Fruit fly (Drosophila melanogaster) whole organism: ENCODE results near the gene und.

Experiments used
- CG8478 ChIP-seq: fragments of >200 bp; optimal IDR thresholded peaks from 2 replicates; lab custom pipeline; 2018; ENCODE audit warnings: inconsistent platforms
- Dll ChIP-seq: fragments of >200 bp; optimal IDR thresholded peaks from 2 replicates; lab custom pipeline; 2017
- EcR ChIP-seq, 2 experiments: fragments of >200 bp; optimal IDR thresholded peaks; 2 replicates each; lab custom pipeline; 2017; ENCODE audit warnings: missing biosample characterization in 2 of 2, missing genetic modification characterization in 2 of 2, missing genetic modification reagents in 2 of 2
- pan ChIP-seq: fragments of >200 bp; optimal IDR thresholded peaks from 2 replicates; lab custom pipeline; 2017
- psq ChIP-seq: fragments of >200 bp; optimal IDR thresholded peaks from 2 replicates; lab custom pipeline; 2017
- usp ChIP-seq: fragments of >200 bp; optimal IDR thresholded peaks from 2 replicates; lab custom pipeline; 2017; ENCODE audit warnings: missing biosample characterization, missing genetic modification characterization, mixed read lengths

DNA sequence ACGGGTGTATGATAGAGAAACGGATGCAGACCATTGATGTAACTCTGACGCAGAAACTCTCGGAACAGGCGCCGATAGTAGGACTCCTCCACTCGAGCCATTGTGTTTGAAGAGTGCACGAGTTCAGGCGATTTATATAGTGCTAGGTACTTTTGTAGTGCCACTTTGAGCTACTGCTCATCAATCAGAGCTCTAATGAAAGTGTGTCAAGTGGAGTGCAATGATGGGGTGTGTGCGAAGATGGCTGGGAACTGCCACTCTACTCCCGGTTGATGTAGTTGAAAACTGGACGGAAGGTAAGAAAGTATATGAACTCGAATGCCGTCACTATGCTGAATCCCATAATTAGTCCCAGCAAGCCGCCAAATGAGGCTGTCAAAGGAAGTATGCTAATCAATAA lies 7.7 kb downstream of the und start, which contains the start of gene ppk18:
- TF ChIP-seq usp (GFP tag; lab: Kevin White, UChicago) (no peak), psq (no peak), EcR (GFP tag; optimal IDR thresholded peaks at IDR 0.05; lab: Kevin White, UChicago) (no peak), pan (no peak), CG8478 (no peak), Dll (no peak)
